Fruit fly (Drosophila melanogaster) whole organism, prepupa: ENCODE measurements around the gene CG1637.

Experiments used
- Blimp-1 ChIP-seq: fragments of 200-800 bp; sonication (Bioruptor generic); optimal IDR thresholded peaks from 3 replicates; lab custom pipeline; 2017; ENCODE audit warnings: missing biosample characterization, missing genetic modification characterization, mild to moderate bottlenecking, moderate library complexity, missing genetic modification reagents
- CG11294 ChIP-seq: fragments of 200-800 bp; sonication (Bioruptor generic); IDR thresholded peaks from 2 replicates; pipeline ENCODE4 v1.3.6; 2022; ENCODE audit warnings: missing biosample characterization, missing genetic modification characterization
- CG11762 ChIP-seq: fragments of 200-800 bp; sonication (Bioruptor generic); optimal IDR thresholded peaks from 3 replicates; lab custom pipeline; 2016; ENCODE audit warnings: missing biosample characterization, missing genetic modification characterization; ENCODE audit not compliant: insufficient read depth
- CG15336 ChIP-seq: fragments of 200-800 bp; sonication (Bioruptor generic); IDR thresholded peaks from 2 replicates; pipeline ENCODE4 v1.3.6; 2022; ENCODE audit warnings: missing biosample characterization, missing genetic modification characterization
- CG1621 ChIP-seq: fragments of 200-800 bp; sonication (Bioruptor generic); optimal IDR thresholded peaks from 3 replicates; lab custom pipeline; 2018; ENCODE audit warnings: missing biosample characterization, mild to moderate bottlenecking, missing genetic modification characterization
- CG16779 ChIP-seq: fragments of 200-800 bp; sonication (Bioruptor generic); optimal IDR thresholded peaks from 3 replicates; lab custom pipeline; 2017; ENCODE audit warnings: missing biosample characterization, mild to moderate bottlenecking, missing genetic modification characterization
- CG3032 ChIP-seq: fragments of 200-800 bp; optimal IDR thresholded peaks from 2 replicates; lab custom pipeline; 2019; ENCODE audit warnings: missing biosample characterization, mild to moderate bottlenecking, missing genetic modification characterization, moderate library complexity
- CG32006 ChIP-seq: fragments of 200-800 bp; sonication (Bioruptor generic); optimal IDR thresholded peaks from 3 replicates; lab custom pipeline; 2017; ENCODE audit warnings: missing biosample characterization, mild to moderate bottlenecking, missing genetic modification characterization
- CG6163 ChIP-seq: fragments of 200-800 bp; sonication (Bioruptor generic); IDR thresholded peaks from 3 replicates; pipeline ENCODE4 v1.3.6; 2022; ENCODE audit warnings: missing biosample characterization, missing genetic modification characterization
- CG6276 ChIP-seq: fragments of 200-800 bp; sonication (Bioruptor generic); optimal IDR thresholded peaks from 2 replicates; lab custom pipeline; 2017; ENCODE audit warnings: missing biosample characterization, mild to moderate bottlenecking, missing genetic modification characterization
- CG6792 ChIP-seq: fragments of 200-800 bp; sonication (Bioruptor generic); optimal IDR thresholded peaks from 3 replicates; lab custom pipeline; 2016; ENCODE audit warnings: missing biosample characterization, missing genetic modification characterization
- CG6854 ChIP-seq: fragments of 200-800 bp; sonication (Bioruptor generic); optimal IDR thresholded peaks from 2 replicates; lab custom pipeline; 2017; ENCODE audit warnings: missing biosample characterization, mild to moderate bottlenecking, missing genetic modification characterization
- CG7368 ChIP-seq: fragments of 200-800 bp; sonication (Bioruptor generic); optimal IDR thresholded peaks from 3 replicates; lab custom pipeline; 2016; ENCODE audit warnings: missing biosample characterization, missing genetic modification characterization
- CG8119 ChIP-seq: fragments of 200-800 bp; sonication (Bioruptor generic); IDR thresholded peaks from 3 replicates; pipeline ENCODE4 v1.3.6; 2022; ENCODE audit warnings: missing biosample characterization, missing genetic modification characterization
- Eip78C ChIP-seq: fragments of 200-800 bp; sonication (Bioruptor generic); peaks from one replicate; lab custom pipeline; 2016; ENCODE audit warnings: missing biosample characterization, missing genetic modification characterization
- Eip93F ChIP-seq: fragments of 200-800 bp; sonication (Bioruptor generic); optimal IDR thresholded peaks from 2 replicates; lab custom pipeline; 2016; ENCODE audit warnings: missing biosample characterization, mild to moderate bottlenecking, missing genetic modification characterization
- Ets96B ChIP-seq: fragments of 200-800 bp; optimal IDR thresholded peaks from 2 replicates; lab custom pipeline; 2019; ENCODE audit warnings: missing biosample characterization, mild to moderate bottlenecking, missing genetic modification characterization, moderate library complexity
- Gug ChIP-seq: fragments of 200-800 bp; sonication (Bioruptor generic); IDR thresholded peaks from 2 replicates; pipeline ENCODE4 v1.3.6; 2022; ENCODE audit warnings: missing biosample characterization, missing genetic modification characterization
- Hr38 ChIP-seq: sonication (Bioruptor generic); optimal IDR thresholded peaks from 2 replicates; lab custom pipeline; 2016; ENCODE audit warnings: missing biosample characterization, missing genetic modification characterization
- Hr4 ChIP-seq: fragments of 200-800 bp; sonication (Bioruptor generic); optimal IDR thresholded peaks from 3 replicates; lab custom pipeline; 2016; ENCODE audit warnings: missing biosample characterization, missing genetic modification characterization
- Lpt ChIP-seq: fragments of 200-800 bp; sonication (Bioruptor generic); optimal IDR thresholded peaks from 3 replicates; lab custom pipeline; 2016; ENCODE audit warnings: missing biosample characterization, missing genetic modification characterization
- Met ChIP-seq: fragments of 200-800 bp; sonication (Bioruptor generic); optimal IDR thresholded peaks from 3 replicates; lab custom pipeline; 2016; ENCODE audit warnings: missing biosample characterization, missing genetic modification characterization
- OdsH ChIP-seq: fragments of 200-800 bp; sonication (Bioruptor generic); optimal IDR thresholded peaks from 3 replicates; lab custom pipeline; 2016; ENCODE audit warnings: missing biosample characterization, missing genetic modification characterization
- Smox ChIP-seq: fragments of 200-800 bp; sonication (Bioruptor generic); optimal IDR thresholded peaks from 3 replicates; lab custom pipeline; 2016; ENCODE audit warnings: missing biosample characterization, missing genetic modification characterization
- Sox14 ChIP-seq: fragments of 200-800 bp; sonication (Bioruptor generic); optimal IDR thresholded peaks from 3 replicates; lab custom pipeline; 2016; ENCODE audit warnings: missing biosample characterization, missing genetic modification characterization
- Sox15 ChIP-seq: fragments of 200-800 bp; sonication (Bioruptor generic); optimal IDR thresholded peaks from 3 replicates; lab custom pipeline; 2016; ENCODE audit warnings: missing biosample characterization, missing genetic modification characterization
- acj6 ChIP-seq: fragments of 200-800 bp; sonication (Bioruptor generic); optimal IDR thresholded peaks from 3 replicates; lab custom pipeline; 2016; ENCODE audit warnings: missing biosample characterization, missing genetic modification characterization
- cyc ChIP-seq: fragments of 200-800 bp; sonication (Bioruptor generic); optimal IDR thresholded peaks from 3 replicates; lab custom pipeline; 2016; ENCODE audit warnings: missing biosample characterization, missing genetic modification characterization
- dsx ChIP-seq: fragments of 200-800 bp; optimal IDR thresholded peaks from 3 replicates; lab custom pipeline; 2019; ENCODE audit warnings: missing biosample characterization, mild to moderate bottlenecking, missing genetic modification characterization, moderate library complexity; ENCODE audit not compliant: poor library complexity, severe bottlenecking
- eg ChIP-seq: fragments of 200-800 bp; sonication (Bioruptor generic); IDR thresholded peaks from 3 replicates; pipeline ENCODE4 v1.3.6; 2022; ENCODE audit warnings: missing biosample characterization, missing genetic modification characterization
- esn ChIP-seq: fragments of 200-800 bp; sonication (Bioruptor generic); optimal IDR thresholded peaks from 2 replicates; lab custom pipeline; 2016; ENCODE audit warnings: missing biosample characterization, mild to moderate bottlenecking, missing genetic modification characterization, moderate library complexity
- fd59A ChIP-seq: fragments of 200-800 bp; sonication (Bioruptor generic); optimal IDR thresholded peaks from 2 replicates; lab custom pipeline; 2017; ENCODE audit warnings: missing biosample characterization, mild to moderate bottlenecking, missing genetic modification characterization, missing genetic modification reagents
- net ChIP-seq: fragments of 200-800 bp; sonication (Bioruptor generic); optimal IDR thresholded peaks from 3 replicates; lab custom pipeline; 2016; ENCODE audit warnings: missing biosample characterization, missing genetic modification characterization
- pdm3 ChIP-seq: fragments of 200-800 bp; sonication (Bioruptor generic); optimal IDR thresholded peaks from 3 replicates; lab custom pipeline; 2016; ENCODE audit warnings: missing biosample characterization, missing genetic modification characterization
- salr ChIP-seq, 2 experiments: fragments of 200-800 bp; sonication (Bioruptor generic); optimal IDR thresholded peaks; 3 replicates each; lab custom pipeline; 2016 to 2018; ENCODE audit warnings: missing biosample characterization in 2 of 2, missing genetic modification characterization in 2 of 2, mild to moderate bottlenecking in 1 of 2
- ss ChIP-seq, 2 experiments: fragments of 200-800 bp; sonication (Bioruptor generic); optimal IDR thresholded peaks; 2 replicates in 1 of 2; 3 replicates in 1 of 2; lab custom pipeline; 2017 to 2018; ENCODE audit warnings: mild to moderate bottlenecking in 2 of 2, missing biosample characterization in 2 of 2, missing genetic modification characterization in 2 of 2, moderate library complexity in 1 of 2
- svp ChIP-seq: fragments of 200-800 bp; sonication (Bioruptor generic); peaks from one replicate; lab custom pipeline; 2016; ENCODE audit warnings: missing biosample characterization, missing genetic modification characterization
- vri ChIP-seq: fragments of 200-800 bp; sonication (Bioruptor generic); optimal IDR thresholded peaks from 3 replicates; lab custom pipeline; 2016; ENCODE audit warnings: missing biosample characterization, mild to moderate bottlenecking, missing genetic modification characterization

CG1637 gene

DNA sequence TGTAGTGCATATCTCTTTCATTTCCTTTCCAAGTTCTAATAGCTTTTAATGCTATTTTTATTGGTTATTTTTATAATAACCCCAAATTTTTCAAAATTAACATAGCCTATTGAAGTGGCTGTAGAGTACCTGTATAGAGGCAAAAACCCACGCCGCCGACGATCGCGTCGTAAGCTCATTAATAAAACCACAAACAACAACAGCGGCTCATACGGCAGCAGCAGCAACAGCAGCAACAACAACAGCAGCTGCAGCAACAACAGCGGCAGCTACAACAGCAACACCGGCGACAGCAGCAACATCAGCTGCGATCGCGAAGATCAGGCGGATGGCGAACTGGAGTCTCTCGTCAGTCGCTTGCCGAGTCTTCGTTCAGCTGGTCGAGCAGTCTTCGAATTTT lies 49.4 kb upstream of the CG1637 start, which contains the start of gene CG2145 (continued):
- TF ChIP-seq Hr38 (GFP tag; lab: Kevin White, UChicago) (no peak), Sox14 (GFP tag; lab: Kevin White, UChicago) (no peak), CG6792 (GFP tag; lab: Kevin White, UChicago) (peak; percentile 38), Eip78C (GFP tag; lab: Kevin White, UChicago) (peak; percentile 71), CG6163 (peak; percentile 88), ss (GFP tag; optimal IDR thresholded peaks at IDR 0.05; lab: Kevin White, UChicago) (peak; percentile 17 to 61), CG11294 (no peak; the same call in 1 of the 2 replicates), dsx (GFP tag; lab: Kevin White, UChicago) (peak; percentile 39), Hr4 (GFP tag; lab: Kevin White, UChicago) (peak; percentile 22), OdsH (GFP tag; lab: Kevin White, UChicago) (peak; percentile 14), CG16779 (tag; lab: Kevin White, UChicago) (peak; percentile 35), CG1621 (tag; lab: Kevin White, UChicago) (peak; percentile 12), cyc (GFP tag; lab: Kevin White, UChicago) (peak; percentile 19), CG7368 (GFP tag; lab: Kevin White, UChicago) (no peak), esn (peak; percentile 49), Ets96B (tag; lab: Kevin White, UChicago) (peak; percentile 25), CG11762 (GFP tag; lab: Kevin White, UChicago) (no peak), CG6276 (GFP tag; lab: Kevin White, UChicago) (peak; percentile 10), Blimp-1 (no peak), Gug (GFP tag; lab: Robert Waterston, UW) (peak; percentile 41; the same call in 1 of the 2 replicates), Lpt (GFP tag; lab: Kevin White, UChicago) (no peak), net (GFP tag; lab: Kevin White, UChicago) (peak; percentile 38), Smox (GFP tag; lab: Kevin White, UChicago) (peak; percentile 43), CG15336 (GFP tag; lab: Robert Waterston, UW) (peak; percentile 41; the same call in 1 of the 2 replicates), fd59A (GFP tag; lab: Kevin White, UChicago) (no peak), CG32006 (peak; percentile 26), Sox15 (GFP tag; lab: Kevin White, UChicago) (no peak), salr (GFP tag; optimal IDR thresholded peaks at IDR 0.05; lab: Kevin White, UChicago) (no peak), eg (peak; percentile 74; the same call in 1 of the 3 replicates), Eip93F (GFP tag; lab: Kevin White, UChicago) (peak; percentile 85), CG6854 (GFP tag; lab: Kevin White, UChicago) (peak; percentile 53)
- TF ChIP-seq, all 60 proteins: peak for 40

DNA sequence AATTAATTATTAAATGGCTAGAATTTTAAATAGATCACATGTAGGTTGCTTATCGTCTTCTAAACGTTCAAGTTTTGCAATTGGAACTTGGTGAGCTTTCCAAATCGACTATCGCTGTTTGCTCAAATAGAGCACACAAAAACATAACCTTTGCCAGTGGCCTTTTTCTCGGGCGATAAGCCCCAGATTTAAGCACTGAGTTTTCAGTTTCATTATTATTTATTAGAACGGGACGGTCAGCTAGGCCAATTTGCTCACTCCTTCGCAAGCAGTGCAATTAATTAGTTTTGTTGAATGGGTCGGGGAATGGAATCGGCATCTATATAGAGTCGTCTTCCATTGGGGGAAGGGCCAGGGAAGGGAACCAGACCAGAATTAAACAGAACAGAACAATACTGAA lies 48.6 kb upstream of the CG1637 start:
- no peak for TF ChIP-seq pdm3 (GFP tag; lab: Kevin White, UChicago)
- TF ChIP-seq svp: peak; percentile 77
- peak; percentile 14 for TF ChIP-seq vri (GFP tag; lab: Kevin White, UChicago)
- TF ChIP-seq fd59A (GFP tag; lab: Kevin White, UChicago): no peak
- no peak for TF ChIP-seq CG32006
- no peak for TF ChIP-seq CG3032
- TF ChIP-seq CG6163: no peak
- TF ChIP-seq CG16779 (tag; lab: Kevin White, UChicago): no peak
- TF ChIP-seq Met (GFP tag; lab: Kevin White, UChicago): no peak
- TF ChIP-seq acj6 (GFP tag; lab: Kevin White, UChicago): no peak
- TF ChIP-seq Blimp-1: no peak
- no peak for TF ChIP-seq Eip78C (GFP tag; lab: Kevin White, UChicago)
- TF ChIP-seq eg: no peak
- TF ChIP-seq net (GFP tag; lab: Kevin White, UChicago): no peak
- no peak for TF ChIP-seq CG8119 (GFP tag; lab: Robert Waterston, UW)
- no peak for TF ChIP-seq ss (GFP tag; optimal IDR thresholded peaks at IDR 0.05; lab: Kevin White, UChicago)
- TF ChIP-seq Smox (GFP tag; lab: Kevin White, UChicago): no peak
